Fruit fly (Drosophila melanogaster): ENCODE measurements around the gene CG33922.

The CG33922 gene

dm6 chr2L:1312321-1312720 lies 31.6 kb downstream of the CG33922 start (continued):
- TF ChIP-seq vri (GFP tag; optimal IDR thresholded peaks at IDR 0.05) (no peak), fd59A (GFP tag; optimal IDR thresholded peaks at IDR 0.05) (peak; percentile 46), acj6 (GFP tag; optimal IDR thresholded peaks at IDR 0.05) (peak; percentile 25), CG11902 (GFP tag; optimal IDR thresholded peaks at IDR 0.05) (peak; percentile 11), eg (GFP tag; IDR thresholded peaks at IDR 0.05) (peak; percentile 57; the same call in 2 of the 3 replicates), CG1621 (tag; optimal IDR thresholded peaks at IDR 0.05) (peak; percentile 27), Hr4 (GFP tag; optimal IDR thresholded peaks at IDR 0.05) (peak; percentile 36), CG8119 (GFP tag; IDR thresholded peaks at IDR 0.05) (peak; percentile 42; the same call in 1 of the 3 replicates), CG11762 (GFP tag; optimal IDR thresholded peaks at IDR 0.05; ENCODE audit: insufficient read depth) (no peak), CG7368 (GFP tag; optimal IDR thresholded peaks at IDR 0.05) (no peak), CG3032 (tag; optimal IDR thresholded peaks at IDR 0.05) (peak; percentile 30), net (GFP tag; optimal IDR thresholded peaks at IDR 0.05) (no peak), cyc (GFP tag; optimal IDR thresholded peaks at IDR 0.05) (peak; percentile 20), Sox14 (GFP tag; optimal IDR thresholded peaks at IDR 0.05) (peak; percentile 32), CG10631 (GFP tag; optimal IDR thresholded peaks at IDR 0.05) (peak; percentile 59), achi (GFP tag; optimal IDR thresholded peaks at IDR 0.05) (peak; percentile 36), CG11294 (GFP tag; IDR thresholded peaks at IDR 0.05) (no peak), ss (GFP tag; optimal IDR thresholded peaks at IDR 0.05) (peak in 1 of 2 experiments; percentile 47), spab (GFP tag; optimal IDR thresholded peaks at IDR 0.05) (peak; percentile 21), CG6163 (GFP tag; IDR thresholded peaks at IDR 0.05) (peak; percentile 65), Eip93F (GFP tag; optimal IDR thresholded peaks at IDR 0.05) (no peak), lz (GFP tag; optimal IDR thresholded peaks at IDR 0.05) (peak; percentile 52), CG31627 (GFP tag; optimal IDR thresholded peaks at IDR 0.05) (peak; percentile 30), CG6792 (GFP tag; optimal IDR thresholded peaks at IDR 0.05) (peak; percentile 19), CG32006 (GFP tag; optimal IDR thresholded peaks at IDR 0.05) (peak; percentile 35), esn (GFP tag; optimal IDR thresholded peaks at IDR 0.05) (peak; percentile 59), fd85E (GFP tag; optimal IDR thresholded peaks at IDR 0.05) (no peak), CG6854 (GFP tag; optimal IDR thresholded peaks at IDR 0.05) (no peak), Ets21C (GFP tag; optimal IDR thresholded peaks at IDR 0.05) (peak; percentile 20)
